Fruit fly (Drosophila melanogaster) whole organism, embryonic: Measurements from ENCODE around the gene Alp4.

Experiments
- CG30403 ChIP-seq: fragments of 200-800 bp; sonication (Bioruptor generic); optimal IDR thresholded peaks from 3 replicates; lab custom pipeline; 2016; ENCODE audit warnings: missing biosample characterization, missing genetic modification characterization
- Sin3A ChIP-seq: fragments of >200 bp; optimal IDR thresholded peaks from 2 replicates; lab custom pipeline; 2018
- ems ChIP-seq: fragments of 200-800 bp; sonication (Bioruptor generic); optimal IDR thresholded peaks from 3 replicates; lab custom pipeline; 2016; ENCODE audit warnings: missing biosample characterization, missing genetic modification characterization
- ttk ChIP-seq: fragments of 200-800 bp; sonication (Bioruptor generic); IDR thresholded peaks from 2 replicates; pipeline ENCODE4 v2.1.2; 2022; ENCODE audit warnings: missing biosample characterization, missing genetic modification characterization
- wdn ChIP-seq: fragments of 200-800 bp; sonication (Bioruptor generic); IDR thresholded peaks from 2 replicates; pipeline ENCODE4 v1.3.6; 2022; ENCODE audit warnings: missing biosample characterization, missing genetic modification characterization

- TF ChIP-seq ems (no peak), CG30403 (GFP tag; lab: Kevin White, UChicago) (no peak), ttk (GFP tag; lab: Robert Waterston, UW) (no peak), Sin3A (lab: Kevin White, UChicago) (no peak), wdn (no peak)
These were observed 13.7 kb upstream of the Alp4 start, which contains the start of gene CG33773 for dm6 chr3R:31035046-31035445.
